Worm (Caenorhabditis elegans) whole organism, L1 larva: ENCODE data around the gene T02C1.2.

Experiments used
- C04F5.9 ChIP-seq: sonication (generic microtip); optimal IDR thresholded peaks from 2 replicates; lab custom pipeline; 2016; ENCODE audit warnings: missing genetic modification characterization, missing compliant biosample characterization
- F16B12.6 ChIP-seq: fragments of 150-350 bp; optimal IDR thresholded peaks from 2 replicates; lab custom pipeline; 2014; ENCODE audit warnings: missing biosample characterization, missing genetic modification characterization
- Y116A8C.19 ChIP-seq: sonication (generic microtip); optimal IDR thresholded peaks from 2 replicates; lab custom pipeline; 2016; ENCODE audit warnings: missing compliant biosample characterization, missing genetic modification characterization, borderline replicate concordance
- alr-1 ChIP-seq: fragments of 200-800 bp; sonication (Bioruptor generic); optimal IDR thresholded peaks from 2 replicates; lab custom pipeline; 2018; ENCODE audit warnings: borderline replicate concordance, mild to moderate bottlenecking, missing genetic modification characterization, missing compliant biosample characterization
- ama-1 ChIP-seq: fragments of 150-350 bp; optimal IDR thresholded peaks from 2 replicates; lab custom pipeline; 2014
- blmp-1 ChIP-seq: fragments of 150-350 bp; optimal IDR thresholded peaks from 2 replicates; lab custom pipeline; 2014; ENCODE audit warnings: missing biosample characterization, missing genetic modification characterization
- ceh-63 ChIP-seq: fragments of 200-800 bp; sonication (Bioruptor generic); optimal IDR thresholded peaks from 2 replicates; lab custom pipeline; 2018; ENCODE audit warnings: mild to moderate bottlenecking, missing genetic modification characterization, missing compliant biosample characterization
- ceh-82 ChIP-seq, 3 experiments: fragments of 150-350 bp in 1 of 3; sonication (generic microtip) in 2 of 3; optimal IDR thresholded peaks; 2 replicates each; lab custom pipeline; 2014 to 2017; ENCODE audit warnings: missing biosample characterization in 3 of 3, missing genetic modification characterization in 3 of 3
- ceh-88 ChIP-seq: fragments of 200-800 bp; sonication (Bioruptor generic); IDR thresholded peaks from 2 replicates; pipeline ENCODE4 v1.3.6; 2022; ENCODE audit warnings: missing genetic modification characterization, missing compliant biosample characterization
- dpl-1 ChIP-seq, 3 experiments: fragments of 150-350 bp in 2 of 3; sonication (generic microtip) in 1 of 3; optimal IDR thresholded peaks; 2 replicates each; lab custom pipeline; 2014 to 2017; ENCODE audit warnings: missing biosample characterization in 3 of 3, missing genetic modification characterization in 3 of 3, missing genetic modification reagents in 3 of 3
- efl-1 ChIP-seq, 4 experiments: fragments of 150-350 bp; optimal IDR thresholded peaks in 3 of 4; peaks in 1 of 4; 1 replicate in 1 of 4; 2 replicates in 3 of 4; lab custom pipeline; 2014; ENCODE audit warnings: missing biosample characterization in 2 of 4, missing genetic modification characterization in 2 of 4, missing genetic modification reagents in 2 of 4
- efl-3 ChIP-seq: fragments of 200-800 bp; sonication (Bioruptor generic); optimal IDR thresholded peaks from 2 replicates; lab custom pipeline; 2018; ENCODE audit warnings: mild to moderate bottlenecking, missing genetic modification characterization, missing compliant biosample characterization
- egl-27 ChIP-seq, 2 experiments: fragments of 150-350 bp in 1 of 2; sonication (generic microtip); optimal IDR thresholded peaks; 3 replicates each; lab custom pipeline; 2017 to 2018; ENCODE audit warnings: missing biosample characterization in 2 of 2, missing genetic modification characterization in 2 of 2, missing genetic modification reagents in 2 of 2
- elt-2 ChIP-seq: sonication (generic microtip); optimal IDR thresholded peaks from 2 replicates; lab custom pipeline; 2016; ENCODE audit warnings: missing genetic modification characterization, mild to moderate bottlenecking, inconsistent platforms, missing compliant biosample characterization, missing genetic modification reagents
- ets-5 ChIP-seq: fragments of 200-800 bp; sonication (Bioruptor generic); IDR thresholded peaks from 2 replicates; pipeline ENCODE4 v1.3.6; 2022; ENCODE audit warnings: missing genetic modification characterization, missing compliant biosample characterization
- fkh-4 ChIP-seq: sonication (generic microtip); optimal IDR thresholded peaks from 2 replicates; lab custom pipeline; 2016; ENCODE audit warnings: missing compliant biosample characterization, missing genetic modification characterization, borderline replicate concordance
- fos-1 ChIP-seq: fragments of 150-350 bp; optimal IDR thresholded peaks from 2 replicates; lab custom pipeline; 2014; ENCODE audit warnings: missing biosample characterization, missing genetic modification characterization
- hpl-2 ChIP-seq: fragments of 150-350 bp; optimal IDR thresholded peaks from 2 replicates; lab custom pipeline; 2014; ENCODE audit warnings: missing biosample characterization, missing genetic modification reagents, missing genetic modification characterization
- isw-1 ChIP-seq: fragments of 200-800 bp; sonication (Bioruptor generic); IDR thresholded peaks from 2 replicates; pipeline ENCODE4 v1.3.6; 2022; ENCODE audit warnings: missing genetic modification characterization, missing compliant biosample characterization
- lin-13 ChIP-seq: fragments of 150-350 bp; optimal IDR thresholded peaks from 2 replicates; lab custom pipeline; 2014; ENCODE audit warnings: missing biosample characterization, missing genetic modification reagents, missing genetic modification characterization
- lin-15B ChIP-seq: fragments of 150-350 bp; sonication (generic microtip); optimal IDR thresholded peaks from 3 replicates; lab custom pipeline; 2014; ENCODE audit warnings: missing biosample characterization, missing genetic modification characterization
- lin-35 ChIP-seq, 2 experiments: fragments of 150-350 bp; optimal IDR thresholded peaks; 2 replicates each; lab custom pipeline; 2014; ENCODE audit warnings: missing biosample characterization in 2 of 2, missing genetic modification characterization in 2 of 2, missing genetic modification reagents in 2 of 2
- lsy-2 ChIP-seq, 2 experiments: fragments of 150-350 bp; optimal IDR thresholded peaks; 2 replicates each; lab custom pipeline; 2014; ENCODE audit warnings: missing biosample characterization in 2 of 2, missing genetic modification characterization in 2 of 2
- nhr-20 ChIP-seq: sonication (generic microtip); optimal IDR thresholded peaks from 2 replicates; lab custom pipeline; 2016; ENCODE audit warnings: mild to moderate bottlenecking, missing genetic modification characterization, missing compliant biosample characterization
- nhr-237 ChIP-seq: fragments of 150-350 bp; optimal IDR thresholded peaks from 2 replicates; lab custom pipeline; 2014; ENCODE audit warnings: missing biosample characterization, missing genetic modification characterization
- nhr-71 ChIP-seq: sonication (generic microtip); optimal IDR thresholded peaks from 2 replicates; lab custom pipeline; 2016; ENCODE audit warnings: mild to moderate bottlenecking, missing genetic modification characterization, moderate library complexity, missing compliant biosample characterization
- nhr-76 ChIP-seq: sonication (generic microtip); optimal IDR thresholded peaks from 2 replicates; lab custom pipeline; 2017; ENCODE audit warnings: missing biosample characterization, missing genetic modification characterization
- nhr-85 ChIP-seq: sonication (generic microtip); peaks from one replicate; lab custom pipeline; 2016; ENCODE audit warnings: missing genetic modification characterization, inconsistent platforms, missing compliant biosample characterization
- pag-3 ChIP-seq: sonication (generic microtip); optimal IDR thresholded peaks from 2 replicates; lab custom pipeline; 2017; ENCODE audit warnings: missing genetic modification characterization, mild to moderate bottlenecking, missing compliant biosample characterization, antibody characterized with exemption, borderline replicate concordance; ENCODE audit not compliant: insufficient read depth
- pqm-1 ChIP-seq: sonication (generic microtip); optimal IDR thresholded peaks from 3 replicates; lab custom pipeline; 2017; ENCODE audit warnings: missing biosample characterization, missing genetic modification characterization
- skn-1 ChIP-seq: fragments of 150-350 bp; optimal IDR thresholded peaks from 2 replicates; lab custom pipeline; 2014; ENCODE audit warnings: missing biosample characterization, missing genetic modification characterization
- snpc-4 ChIP-seq: fragments of 150-350 bp; optimal IDR thresholded peaks from 2 replicates; lab custom pipeline; 2014; ENCODE audit warnings: missing biosample characterization, missing genetic modification characterization
- snu-23 ChIP-seq: sonication (generic microtip); optimal IDR thresholded peaks from 2 replicates; lab custom pipeline; 2016; ENCODE audit warnings: missing genetic modification characterization, missing compliant biosample characterization
- sox-4 ChIP-seq: sonication (generic microtip); optimal IDR thresholded peaks from 2 replicates; lab custom pipeline; 2016; ENCODE audit warnings: missing genetic modification characterization, missing compliant biosample characterization
- sup-37 ChIP-seq: fragments of 200-800 bp; sonication (Bioruptor generic); optimal IDR thresholded peaks from 2 replicates; lab custom pipeline; 2018; ENCODE audit warnings: mild to moderate bottlenecking, missing genetic modification characterization, missing compliant biosample characterization
- tlp-1 ChIP-seq: fragments of 150-350 bp; optimal IDR thresholded peaks from 2 replicates; lab custom pipeline; 2014; ENCODE audit warnings: missing biosample characterization, missing genetic modification characterization
- unc-62 ChIP-seq: fragments of 150-350 bp; optimal IDR thresholded peaks from 2 replicates; lab custom pipeline; 2014; ENCODE audit warnings: missing biosample characterization, missing genetic modification reagents, missing genetic modification characterization
- zip-4 ChIP-seq: fragments of 200-800 bp; sonication (Bioruptor generic); optimal IDR thresholded peaks from 2 replicates; lab custom pipeline; 2018; ENCODE audit warnings: mild to moderate bottlenecking, missing genetic modification characterization, moderate library complexity, missing compliant biosample characterization
- ztf-11 ChIP-seq, 2 experiments: sonication (generic microtip); optimal IDR thresholded peaks; 2 replicates each; lab custom pipeline; 2016 to 2017; ENCODE audit warnings: missing genetic modification characterization in 2 of 2, missing biosample characterization in 1 of 2, missing compliant biosample characterization in 1 of 2

T02C1.2 gene

ce11 chrIII:9247221-9247620 is 3.6 kb upstream of the T02C1.2 start, which contains the start of gene T02C1.1:
Gene T02C1.1, plus strand, starts transcription at chrIII:9247525.
- TF ChIP-seq snu-23 (no peak), efl-1 (optimal IDR thresholded peaks at IDR 0.05; lab: Kevin White, UChicago) (no peak), efl-1 (GFP tag; optimal IDR thresholded peaks at IDR 0.05 in 1 of 2; lab: Kevin White, UChicago) (peak in 1 of 2 experiments; percentile 51)

- TF ChIP-seq elt-2 (tag; lab: Kevin White, UChicago): peak; percentile 50
- no peak for TF ChIP-seq ztf-11 (tag; optimal IDR thresholded peaks at IDR 0.05; lab: Kevin White, UChicago)
- TF ChIP-seq isw-1: no peak
- no peak for TF ChIP-seq fos-1 (tag; lab: Kevin White, UChicago)
- TF ChIP-seq fkh-4 (tag; lab: Kevin White, UChicago): no peak
- TF ChIP-seq ceh-88: no peak
- TF ChIP-seq nhr-85: no peak
- TF ChIP-seq sox-4 (tag; lab: Kevin White, UChicago): no peak
- no peak for TF ChIP-seq efl-3
- TF ChIP-seq ceh-82 (tag; optimal IDR thresholded peaks at IDR 0.05; lab: Kevin White, UChicago): no peak
- TF ChIP-seq blmp-1 (tag; lab: Kevin White, UChicago): no peak
- TF ChIP-seq nhr-76 (tag; lab: Kevin White, UChicago): no peak
- TF ChIP-seq ets-5: no peak
- TF ChIP-seq snpc-4 (tag; lab: Kevin White, UChicago): no peak
- no peak for TF ChIP-seq ceh-63
- peak in 1 of 2 experiments; percentile 13 for TF ChIP-seq lin-35 (GFP tag; optimal IDR thresholded peaks at IDR 0.05; lab: Kevin White, UChicago)
Measured at ce11 chrIII:9254988-9255387, 4.2 kb downstream of the T02C1.2 start.

ce11 chrIII:9255801-9256200 is 5.0 kb downstream of the T02C1.2 start:
- TF ChIP-seq pag-3 (tag; lab: Kevin White, UChicago) (no peak), efl-1 (optimal IDR thresholded peaks at IDR 0.05; lab: Kevin White, UChicago) (no peak), efl-1 (GFP tag; optimal IDR thresholded peaks at IDR 0.05 in 1 of 2; lab: Kevin White, UChicago) (peak in 1 of 2 experiments; percentile 86), fos-1 (tag; lab: Kevin White, UChicago) (no peak), ets-5 (no peak), elt-2 (tag; lab: Kevin White, UChicago) (peak; percentile 81), nhr-71 (tag; lab: Kevin White, UChicago) (no peak), pqm-1 (tag; lab: Kevin White, UChicago) (peak; percentile 48), nhr-85 (peak; percentile 53), unc-62 (GFP tag; lab: Kevin White, UChicago) (no peak), blmp-1 (tag; lab: Kevin White, UChicago) (peak; percentile 2)
- TF ChIP-seq, all 84 proteins: peak for 5

ce11 chrIII:9256961-9257360 is 6.1 kb downstream of the T02C1.2 start, which contains the start of gene M01A8.1:
Gene M01A8.1, plus strand, starts transcription at chrIII:9257261.
- TF ChIP-seq efl-1 (optimal IDR thresholded peaks at IDR 0.05; lab: Kevin White, UChicago) (no peak), efl-1 (GFP tag; optimal IDR thresholded peaks at IDR 0.05 in 1 of 2; lab: Kevin White, UChicago) (peak in 1 of 2 experiments; percentile 41), ets-5 (no peak), sup-37 (GFP tag; lab: Kevin White, UChicago) (no peak), nhr-20 (tag; lab: Kevin White, UChicago) (no peak), fos-1 (tag; lab: Kevin White, UChicago) (no peak)
- TF ChIP-seq, all 84 proteins: peak for 1

ce11 chrIII:9258510-9258909 is 7.7 kb downstream of the T02C1.2 start:
- TF ChIP-seq efl-1 (optimal IDR thresholded peaks at IDR 0.05; lab: Kevin White, UChicago): no peak
- peak in 1 of 2 experiments; percentile 81 for TF ChIP-seq efl-1 (GFP tag; optimal IDR thresholded peaks at IDR 0.05 in 1 of 2; lab: Kevin White, UChicago)
- peak; percentile 11 for TF ChIP-seq elt-2 (tag; lab: Kevin White, UChicago)
- no peak for TF ChIP-seq F16B12.6 (tag; lab: Kevin White, UChicago)

- TF ChIP-seq zip-4 (GFP tag; lab: Kevin White, UChicago) (no peak), egl-27 (tag; optimal IDR thresholded peaks at IDR 0.05; lab: Kevin White, UChicago) (no peak), ama-1 (no peak), snu-23 (peak; percentile 53), alr-1 (no peak), ceh-88 (no peak), Y116A8C.19 (no peak), lsy-2 (tag; optimal IDR thresholded peaks at IDR 0.05; lab: Kevin White, UChicago) (peak in 1 of 2 experiments; percentile 44), dpl-1 (GFP tag; optimal IDR thresholded peaks at IDR 0.05; lab: Kevin White, UChicago) (peak in 1 of 3 experiments; percentile 29), skn-1 (tag; lab: Kevin White, UChicago) (no peak), nhr-237 (tag; lab: Kevin White, UChicago) (peak; percentile 14), lin-15B (no peak), hpl-2 (GFP tag; lab: Kevin White, UChicago) (no peak), lin-35 (GFP tag; optimal IDR thresholded peaks at IDR 0.05; lab: Kevin White, UChicago) (peak in 1 of 2 experiments; percentile 71), F16B12.6 (tag; lab: Kevin White, UChicago) (no peak), tlp-1 (tag; lab: Kevin White, UChicago) (no peak), efl-1 (optimal IDR thresholded peaks at IDR 0.05; lab: Kevin White, UChicago) (peak; percentile 18 to 22), efl-1 (GFP tag; optimal IDR thresholded peaks at IDR 0.05 in 1 of 2; lab: Kevin White, UChicago) (no peak), C04F5.9 (no peak), lin-13 (GFP tag; lab: Kevin White, UChicago) (no peak)
Measured at ce11 chrIII:9269012-9269471, 18.2 kb downstream of the T02C1.2 start, which contains the start of gene clip-1. Gene clip-1, minus strand, starts transcription at chrIII:9269062.
